Fruit fly (Drosophila melanogaster) whole organism, pupa: ENCODE measurements around the gene CG43331.

Experiments
- CG12605 ChIP-seq: fragments of 200-800 bp; sonication (Bioruptor generic); IDR thresholded peaks from 2 replicates; pipeline ENCODE4 v1.3.6; 2022; ENCODE audit warnings: missing biosample characterization, missing genetic modification characterization
- CG32121 ChIP-seq: fragments of 200-800 bp; sonication (Bioruptor generic); IDR thresholded peaks from 2 replicates; pipeline ENCODE4 v1.3.6; 2022; ENCODE audit warnings: missing biosample characterization, missing genetic modification characterization
- CG34367 ChIP-seq: fragments of 200-800 bp; sonication (Bioruptor generic); optimal IDR thresholded peaks from 2 replicates; lab custom pipeline; 2018; ENCODE audit warnings: missing biosample characterization, mild to moderate bottlenecking, missing genetic modification characterization
- CG9948 ChIP-seq: fragments of 200-800 bp; sonication (Bioruptor generic); optimal IDR thresholded peaks from 2 replicates; lab custom pipeline; 2018; ENCODE audit warnings: missing biosample characterization, mild to moderate bottlenecking, missing genetic modification characterization, moderate library complexity
- Snoo ChIP-seq: fragments of 200-800 bp; sonication (Bioruptor generic); optimal IDR thresholded peaks from 3 replicates; lab custom pipeline; 2017; ENCODE audit warnings: missing biosample characterization, mild to moderate bottlenecking, missing genetic modification characterization, inconsistent platforms
- gl ChIP-seq: fragments of 200-800 bp; sonication (Bioruptor generic); optimal IDR thresholded peaks from 2 replicates; lab custom pipeline; 2018; ENCODE audit warnings: missing biosample characterization, mild to moderate bottlenecking, missing genetic modification characterization

DNA sequence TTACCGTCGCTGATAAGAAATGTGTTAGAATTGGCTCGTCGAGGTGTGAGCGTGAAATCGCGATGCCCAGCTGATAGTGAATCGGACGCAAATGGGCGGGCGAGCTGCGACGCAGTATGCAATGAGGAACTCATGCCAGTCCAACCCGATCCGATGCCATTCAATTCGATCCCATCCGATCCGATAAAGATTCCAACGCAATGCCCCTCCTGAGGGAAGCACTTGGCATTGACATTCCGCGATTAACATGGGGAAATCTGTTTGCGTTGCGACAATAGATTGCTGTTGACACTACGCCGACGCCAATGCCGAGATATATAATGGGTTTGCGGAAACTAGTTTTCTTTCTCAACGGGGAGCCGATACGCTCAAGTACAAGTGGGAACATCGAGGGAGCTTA is 40.2 kb downstream of the CG43331 start:
- TF ChIP-seq gl (tag; lab: Kevin White, UChicago): no peak
- no peak for TF ChIP-seq CG32121 (GFP tag; lab: Robert Waterston, UW)
- TF ChIP-seq Snoo: no peak
- no peak for TF ChIP-seq CG34367 (tag; lab: Kevin White, UChicago)
- no peak for TF ChIP-seq CG9948 (tag; lab: Kevin White, UChicago)
- TF ChIP-seq CG12605 (GFP tag; lab: Robert Waterston, UW): no peak
